Fruit fly (Drosophila melanogaster): ENCODE data around the gene CG12375.

CG12375 gene

DNA sequence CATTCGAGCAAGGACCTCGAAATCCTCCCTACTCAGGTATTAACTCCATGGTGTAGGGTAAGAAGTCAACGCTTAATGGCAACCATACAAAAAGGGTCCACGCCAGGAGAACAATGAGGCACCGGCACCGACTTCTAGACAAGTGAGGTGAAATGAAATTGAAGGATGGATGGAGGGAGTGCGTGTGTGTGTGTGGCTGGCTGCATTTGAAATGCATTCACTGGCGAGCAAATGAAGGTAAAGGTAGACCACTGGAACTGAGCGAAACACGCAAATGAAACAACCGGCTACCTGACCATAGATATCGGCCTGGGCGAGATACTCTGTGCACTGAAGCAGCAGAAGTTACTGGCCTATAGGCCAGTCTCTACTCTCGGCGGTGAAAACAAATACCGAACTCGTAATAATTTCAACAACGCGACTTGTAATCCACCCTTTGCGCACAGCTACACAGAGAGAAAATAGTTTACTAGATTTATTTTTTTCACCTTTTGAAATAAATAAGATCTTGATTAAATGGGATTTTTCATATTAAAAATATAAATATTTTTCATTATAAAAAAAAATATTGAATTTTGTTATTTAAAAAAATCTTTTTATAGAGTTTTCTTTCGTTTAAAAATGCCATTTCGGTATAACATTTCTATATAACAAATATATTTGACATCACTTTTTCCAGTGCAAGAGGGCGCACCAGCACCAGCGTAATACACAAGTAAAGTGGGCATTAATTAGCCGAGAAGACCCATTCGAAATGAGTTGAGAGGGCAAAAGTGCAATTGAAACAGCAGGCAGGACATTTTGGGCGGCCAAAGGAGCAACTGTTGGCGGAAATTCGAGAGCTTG lies 44.8 kb downstream of the CG12375 start (continued):
- no peak for TF ChIP-seq cas (GFP tag; IDR thresholded peaks at IDR 0.05)
- TF ChIP-seq CG6683 (GFP tag; optimal IDR thresholded peaks at IDR 0.05): peak; percentile 7
- TF ChIP-seq CG11247 (GFP tag; IDR thresholded peaks at IDR 0.05): peak; percentile 68
- TF ChIP-seq CG17802 (tag; optimal IDR thresholded peaks at IDR 0.05): no peak
- TF ChIP-seq caup (GFP tag; optimal IDR thresholded peaks at IDR 0.05; ENCODE audit: severe bottlenecking): peak; percentile 64
- TF ChIP-seq nom (GFP tag; optimal IDR thresholded peaks at IDR 0.05): no peak
- peak in 1 of 2 experiments; percentile 11 for TF ChIP-seq crp (GFP tag; optimal IDR thresholded peaks at IDR 0.05)
- TF ChIP-seq pzg (GFP tag; optimal IDR thresholded peaks at IDR 0.05): no peak
- TF ChIP-seq TFAM (GFP tag; optimal IDR thresholded peaks at IDR 0.05): no peak
- no peak for TF ChIP-seq CG13287 (GFP tag; IDR thresholded peaks at IDR 0.05; ENCODE audit: partially characterized antibody)
- TF ChIP-seq ssp (GFP tag; IDR thresholded peaks at IDR 0.05): peak; percentile 79
- peak; percentile 89 for TF ChIP-seq Sox102F (GFP tag; optimal IDR thresholded peaks at IDR 0.05)
- peak; percentile 47 for TF ChIP-seq psq (GFP tag; optimal IDR thresholded peaks at IDR 0.05)
- peak; percentile 84 for TF ChIP-seq CG10366 (GFP tag; IDR thresholded peaks at IDR 0.05)
- peak; percentile 94 for TF ChIP-seq vvl (GFP tag; IDR thresholded peaks at IDR 0.05)
- peak; percentile 73 for TF ChIP-seq salm (tag; optimal IDR thresholded peaks at IDR 0.05)
- peak; percentile 72 for TF ChIP-seq Nf-YB (GFP tag; optimal IDR thresholded peaks at IDR 0.05)
- TF ChIP-seq CG2116 (GFP tag; optimal IDR thresholded peaks at IDR 0.05): peak; percentile 47
- TF ChIP-seq gt (GFP tag; IDR thresholded peaks at IDR 0.05): no peak
- TF ChIP-seq CG11696 (GFP tag; IDR thresholded peaks at IDR 0.05): no peak
- TF ChIP-seq p53 (GFP tag; optimal IDR thresholded peaks at IDR 0.05): no peak
- TF ChIP-seq zfh2 (GFP tag; optimal IDR thresholded peaks at IDR 0.05): peak; percentile 26
- TF ChIP-seq hbn (GFP tag; IDR thresholded peaks at IDR 0.05; ENCODE audit: partially characterized antibody): no peak
- TF ChIP-seq tx (GFP tag; optimal IDR thresholded peaks at IDR 0.05): peak; percentile 5
- peak; percentile 60 for TF ChIP-seq vfl (GFP tag; optimal IDR thresholded peaks at IDR 0.05)
- no peak for TF ChIP-seq CG17612 (GFP tag; IDR thresholded peaks at IDR 0.05)
- peak; percentile 71 for TF ChIP-seq Dek (tag; optimal IDR thresholded peaks at IDR 0.05)
- TF ChIP-seq bab2 (GFP tag; optimal IDR thresholded peaks at IDR 0.05): no peak
- peak; percentile 89 for TF ChIP-seq CG9727 (GFP tag; optimal IDR thresholded peaks at IDR 0.05)
- TF ChIP-seq Sry-δ (GFP tag; optimal IDR thresholded peaks at IDR 0.05): no peak
- TF ChIP-seq ttk (GFP tag; IDR thresholded peaks at IDR 0.05): peak; percentile 86
- TF ChIP-seq dm (GFP tag; optimal IDR thresholded peaks at IDR 0.05): no peak
- TF ChIP-seq fd3F (GFP tag; optimal IDR thresholded peaks at IDR 0.05): peak; percentile 72
- peak; percentile 50; the same call in 1 of the 3 replicates for TF ChIP-seq CG3726 (GFP tag; IDR thresholded peaks at IDR 0.05)
- TF ChIP-seq CG42726 (GFP tag; IDR thresholded peaks at IDR 0.05; ENCODE audit: partially characterized antibody): no peak
- no peak for TF ChIP-seq CG34422 (GFP tag; IDR thresholded peaks at IDR 0.05)
- TF ChIP-seq Med (GFP tag): peak; percentile 71
- TF ChIP-seq Doc3 (GFP tag; IDR thresholded peaks at IDR 0.05; ENCODE audit: partially characterized antibody): no peak
- TF ChIP-seq jing (GFP tag; optimal IDR thresholded peaks at IDR 0.05): peak; percentile 30
- no peak for TF ChIP-seq ato (GFP tag; IDR thresholded peaks at IDR 0.05; ENCODE audit: partially characterized antibody)
- peak; percentile 74; the same call in 1 of the 2 replicates for TF ChIP-seq CG1024 (GFP tag; IDR thresholded peaks at IDR 0.05)
- TF ChIP-seq stwl (tag; optimal IDR thresholded peaks at IDR 0.05): peak; percentile 21
- no peak for TF ChIP-seq zen2 (GFP tag; IDR thresholded peaks at IDR 0.05; ENCODE audit: partially characterized antibody)
- peak; percentile 64 for TF ChIP-seq CG6254 (GFP tag; optimal IDR thresholded peaks at IDR 0.05)
- no peak for TF ChIP-seq ab (GFP tag; optimal IDR thresholded peaks at IDR 0.05)
- peak; percentile 85 for TF ChIP-seq CG13424 (tag; optimal IDR thresholded peaks at IDR 0.05)
- TF ChIP-seq wek (GFP tag; optimal IDR thresholded peaks at IDR 0.05): no peak
- peak; percentile 87 for TF ChIP-seq CG33557 (GFP tag; optimal IDR thresholded peaks at IDR 0.05)
